Fruit fly (Drosophila melanogaster): ENCODE data around the gene CG10163.

The CG10163 gene

DNA sequence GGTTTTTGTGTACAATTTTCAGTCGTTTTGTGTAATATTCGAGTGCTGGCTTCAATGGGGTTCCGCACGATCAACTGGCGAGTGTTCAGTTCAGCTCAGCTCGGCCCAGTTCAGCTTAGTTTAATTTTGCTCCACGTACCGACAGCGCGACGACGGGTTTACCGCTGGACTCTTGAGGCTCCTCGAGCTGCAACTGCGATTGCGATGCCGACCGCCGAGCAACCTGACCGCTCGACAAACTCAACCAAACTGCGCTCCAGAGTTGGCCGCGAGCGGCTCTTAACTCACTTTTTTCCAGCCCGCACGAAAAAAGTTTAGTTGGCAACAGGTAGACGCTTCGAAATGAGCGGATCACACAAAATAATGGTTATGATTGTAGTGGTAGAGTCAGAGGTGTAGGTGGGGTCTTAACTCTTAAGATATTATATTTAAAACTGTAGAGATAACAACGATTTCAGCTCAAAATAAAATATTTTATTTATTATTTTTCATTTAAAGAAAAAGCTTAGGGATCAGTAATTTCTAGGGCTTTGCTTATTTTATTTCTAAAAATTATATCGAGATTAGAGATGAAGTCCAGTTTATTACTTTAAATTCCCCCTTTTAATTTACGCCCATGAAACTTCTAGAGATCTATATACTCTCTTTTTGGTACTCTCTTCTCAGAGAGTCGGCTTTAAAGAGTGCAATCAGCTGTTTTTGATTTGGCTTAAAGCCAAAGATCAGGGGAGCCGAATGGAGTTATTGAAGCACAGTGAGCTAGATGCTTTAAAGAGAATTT, 2.0 kb downstream of the CG10163 start, which contains the start of gene Best2 (continued):
- TF ChIP-seq bsh (GFP tag; optimal IDR thresholded peaks at IDR 0.05) (peak; percentile 78 to 79), Optix (GFP tag; IDR thresholded peaks at IDR 0.05) (no peak), vvl (GFP tag; IDR thresholded peaks at IDR 0.05) (peak; percentile 92), CG10147 (GFP tag; optimal IDR thresholded peaks at IDR 0.05) (peak; percentile 74), Antp (GFP tag; optimal IDR thresholded peaks at IDR 0.05) (peak; percentile 58), zen (tag; optimal IDR thresholded peaks at IDR 0.05) (peak; percentile 7), CrebB (tag; optimal IDR thresholded peaks at IDR 0.05) (peak; percentile 50), lab (GFP tag; optimal IDR thresholded peaks at IDR 0.05) (peak; percentile 88), CG12744 (GFP tag; optimal IDR thresholded peaks at IDR 0.05) (peak; percentile 48), CG6765 (GFP tag; optimal IDR thresholded peaks at IDR 0.05) (peak; percentile 81), CG18764 (GFP tag; optimal IDR thresholded peaks at IDR 0.05) (peak; percentile 52), CG7745 (tag; optimal IDR thresholded peaks at IDR 0.05) (no peak), Scr (GFP tag; IDR thresholded peaks at IDR 0.05; ENCODE audit: partially characterized antibody) (no peak), jumu (GFP tag; optimal IDR thresholded peaks at IDR 0.05) (peak; percentile 54), wdn (GFP tag; IDR thresholded peaks at IDR 0.05) (peak; percentile 86), CG1647 (GFP tag; optimal IDR thresholded peaks at IDR 0.05) (peak; percentile 55), CG15011 (GFP tag; optimal IDR thresholded peaks at IDR 0.05) (peak; percentile 73), CG9797 (GFP tag; optimal IDR thresholded peaks at IDR 0.05) (no peak), prd (optimal IDR thresholded peaks at IDR 0.05) (no peak), prd (GFP tag; IDR thresholded peaks at IDR 0.05) (peak; percentile 94), ap (GFP tag; IDR thresholded peaks at IDR 0.05) (peak; percentile 87), Vsx1 (GFP tag; optimal IDR thresholded peaks at IDR 0.05) (peak; percentile 31), Sox102F (GFP tag; optimal IDR thresholded peaks at IDR 0.05) (peak; percentile 81), Rfx (GFP tag; IDR thresholded peaks at IDR 0.05) (peak; percentile 95), Bdp1 (GFP tag; optimal IDR thresholded peaks at IDR 0.05) (peak; percentile 61), CG13296 (GFP tag; optimal IDR thresholded peaks at IDR 0.05) (peak; percentile 89), her (GFP tag; optimal IDR thresholded peaks at IDR 0.05) (peak; percentile 29), Gsc (GFP tag; IDR thresholded peaks at IDR 0.05) (peak; percentile 78), CG7372 (GFP tag; IDR thresholded peaks at IDR 0.05) (peak; percentile 93), CG8089 (GFP tag; optimal IDR thresholded peaks at IDR 0.05) (peak; percentile 60), lola (GFP tag; optimal IDR thresholded peaks at IDR 0.05) (peak in 1 of 3 experiments; percentile 88), tx (GFP tag; optimal IDR thresholded peaks at IDR 0.05) (peak; percentile 66), grau (tag; optimal IDR thresholded peaks at IDR 0.05) (peak; percentile 91), twi (tag; optimal IDR thresholded peaks at IDR 0.05) (peak; percentile 79), Dbx (GFP tag; IDR thresholded peaks at IDR 0.05) (peak; percentile 94), Fer3 (tag; optimal IDR thresholded peaks at IDR 0.05) (peak; percentile 83), pb (GFP tag; optimal IDR thresholded peaks at IDR 0.05) (peak; percentile 0), CG3065 (GFP tag; optimal IDR thresholded peaks at IDR 0.05) (no peak), fd64A (GFP tag; optimal IDR thresholded peaks at IDR 0.05) (peak; percentile 14), CG13894 (tag; optimal IDR thresholded peaks at IDR 0.05) (peak; percentile 72), CG12219 (GFP tag; optimal IDR thresholded peaks at IDR 0.05) (peak; percentile 58), kni (GFP tag; optimal IDR thresholded peaks at IDR 0.05) (peak; percentile 71), CG6272 (GFP tag; IDR thresholded peaks at IDR 0.05) (peak; percentile 94), CG11560 (tag; IDR thresholded peaks at IDR 0.05) (peak; percentile 86), CG17802 (tag; optimal IDR thresholded peaks at IDR 0.05) (no peak), dmrt11E (tag; optimal IDR thresholded peaks at IDR 0.05) (peak; percentile 79), CG18262 (tag; optimal IDR thresholded peaks at IDR 0.05) (peak; percentile 92), chif (GFP tag; optimal IDR thresholded peaks at IDR 0.05) (peak; percentile 43 to 75), Sin3A (optimal IDR thresholded peaks at IDR 0.05) (no peak)
